Worm (Caenorhabditis elegans) whole organism, young adult: ENCODE results near the gene stdh-4.

Experiments used
- ama-1 ChIP-seq, 3 experiments: fragments of 150-350 bp in 1 of 3; sonication (generic microtip) in 2 of 3; optimal IDR thresholded peaks; 2 replicates each; lab custom pipeline; 2014 to 2018; ENCODE audit warnings: missing biosample characterization in 2 of 3, missing genetic modification characterization in 2 of 3, missing genetic modification reagents in 2 of 3
- sptf-2 ChIP-seq: fragments of 200-800 bp; sonication (Bioruptor generic); optimal IDR thresholded peaks from 2 replicates; lab custom pipeline; 2018; ENCODE audit warnings: mild to moderate bottlenecking, missing genetic modification characterization, missing compliant biosample characterization

DNA sequence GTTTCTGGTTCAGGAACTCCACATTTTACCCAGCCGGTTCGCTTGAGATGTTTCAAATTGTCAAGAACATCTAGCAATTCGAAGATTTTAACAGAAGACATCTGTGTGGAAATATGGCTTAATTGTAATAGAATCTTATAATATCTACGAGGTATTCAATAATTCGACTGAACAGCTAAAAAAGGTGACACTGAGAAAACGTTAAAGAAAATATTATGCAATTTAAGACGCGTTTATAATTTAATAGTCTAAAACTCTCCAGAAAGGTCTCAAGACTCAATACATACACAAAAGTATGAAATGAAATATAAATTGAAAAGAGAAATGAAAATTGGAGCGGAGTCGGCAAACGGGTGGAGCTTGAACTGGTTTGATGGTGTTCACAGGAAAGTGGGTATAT lies 35.7 kb upstream of the stdh-4 start, which contains the start of gene F45F2.9:
- TF ChIP-seq ama-1 (optimal IDR thresholded peaks at IDR 0.05; lab: Kevin White, UChicago) (no peak), ama-1 (GFP tag; optimal IDR thresholded peaks at IDR 0.05; lab: Kevin White, UChicago) (no peak), sptf-2 (GFP tag; lab: Kevin White, UChicago) (no peak)
